Worm (Caenorhabditis elegans) whole organism, L1 larva: ENCODE results near the gene T10F2.2.

Experiments used
- C04F5.9 ChIP-seq: sonication (generic microtip); optimal IDR thresholded peaks from 2 replicates; lab custom pipeline; 2016; ENCODE audit warnings: missing genetic modification characterization, missing compliant biosample characterization
- C34B4.2 ChIP-seq: sonication (generic microtip); optimal IDR thresholded peaks from 2 replicates; lab custom pipeline; 2017; ENCODE audit warnings: mild to moderate bottlenecking, missing genetic modification characterization, missing compliant biosample characterization
- F16B12.6 ChIP-seq: fragments of 150-350 bp; optimal IDR thresholded peaks from 2 replicates; lab custom pipeline; 2014; ENCODE audit warnings: missing biosample characterization, missing genetic modification characterization
- Y116A8C.19 ChIP-seq: sonication (generic microtip); optimal IDR thresholded peaks from 2 replicates; lab custom pipeline; 2016; ENCODE audit warnings: missing compliant biosample characterization, missing genetic modification characterization, borderline replicate concordance
- aha-1 ChIP-seq: fragments of 150-350 bp; optimal IDR thresholded peaks from 2 replicates; lab custom pipeline; 2014; ENCODE audit warnings: missing biosample characterization, missing genetic modification characterization
- alr-1 ChIP-seq: fragments of 200-800 bp; sonication (Bioruptor generic); optimal IDR thresholded peaks from 2 replicates; lab custom pipeline; 2018; ENCODE audit warnings: borderline replicate concordance, mild to moderate bottlenecking, missing genetic modification characterization, missing compliant biosample characterization
- ama-1 ChIP-seq: fragments of 150-350 bp; optimal IDR thresholded peaks from 2 replicates; lab custom pipeline; 2014
- blmp-1 ChIP-seq: fragments of 150-350 bp; optimal IDR thresholded peaks from 2 replicates; lab custom pipeline; 2014; ENCODE audit warnings: missing biosample characterization, missing genetic modification characterization
- ceh-63 ChIP-seq: fragments of 200-800 bp; sonication (Bioruptor generic); optimal IDR thresholded peaks from 2 replicates; lab custom pipeline; 2018; ENCODE audit warnings: mild to moderate bottlenecking, missing genetic modification characterization, missing compliant biosample characterization
- ceh-82 ChIP-seq, 3 experiments: fragments of 150-350 bp in 1 of 3; sonication (generic microtip) in 2 of 3; optimal IDR thresholded peaks; 2 replicates each; lab custom pipeline; 2014 to 2017; ENCODE audit warnings: missing biosample characterization in 3 of 3, missing genetic modification characterization in 3 of 3
- ceh-88 ChIP-seq: fragments of 200-800 bp; sonication (Bioruptor generic); IDR thresholded peaks from 2 replicates; pipeline ENCODE4 v1.3.6; 2022; ENCODE audit warnings: missing genetic modification characterization, missing compliant biosample characterization
- ceh-90 ChIP-seq: sonication (generic microtip); optimal IDR thresholded peaks from 2 replicates; lab custom pipeline; 2016; ENCODE audit warnings: missing genetic modification characterization, missing compliant biosample characterization
- dsc-1 ChIP-seq: sonication (generic microtip); optimal IDR thresholded peaks from 2 replicates; lab custom pipeline; 2016; ENCODE audit warnings: mild to moderate bottlenecking, missing genetic modification characterization, missing compliant biosample characterization
- efl-3 ChIP-seq: fragments of 200-800 bp; sonication (Bioruptor generic); optimal IDR thresholded peaks from 2 replicates; lab custom pipeline; 2018; ENCODE audit warnings: mild to moderate bottlenecking, missing genetic modification characterization, missing compliant biosample characterization
- elt-2 ChIP-seq: sonication (generic microtip); optimal IDR thresholded peaks from 2 replicates; lab custom pipeline; 2016; ENCODE audit warnings: missing genetic modification characterization, mild to moderate bottlenecking, inconsistent platforms, missing compliant biosample characterization, missing genetic modification reagents
- ets-5 ChIP-seq: fragments of 200-800 bp; sonication (Bioruptor generic); IDR thresholded peaks from 2 replicates; pipeline ENCODE4 v1.3.6; 2022; ENCODE audit warnings: missing genetic modification characterization, missing compliant biosample characterization
- fkh-10 ChIP-seq: sonication (generic microtip); optimal IDR thresholded peaks from 2 replicates; lab custom pipeline; 2017; ENCODE audit warnings: missing biosample characterization, missing genetic modification reagents, missing genetic modification characterization
- fkh-4 ChIP-seq: sonication (generic microtip); optimal IDR thresholded peaks from 2 replicates; lab custom pipeline; 2016; ENCODE audit warnings: missing compliant biosample characterization, missing genetic modification characterization, borderline replicate concordance
- hlh-17 ChIP-seq: fragments of 200-800 bp; sonication (Bioruptor generic); optimal IDR thresholded peaks from 2 replicates; lab custom pipeline; 2018; ENCODE audit warnings: missing genetic modification characterization, mild to moderate bottlenecking, missing compliant biosample characterization, moderate library complexity, borderline replicate concordance
- hlh-4 ChIP-seq: sonication (generic microtip); optimal IDR thresholded peaks from 2 replicates; lab custom pipeline; 2016; ENCODE audit warnings: mild to moderate bottlenecking, missing genetic modification characterization, missing compliant biosample characterization
- irx-1 ChIP-seq: sonication (generic microtip); optimal IDR thresholded peaks from 2 replicates; lab custom pipeline; 2016; ENCODE audit warnings: missing genetic modification characterization, missing compliant biosample characterization
- jun-1 ChIP-seq: fragments of 150-350 bp; optimal IDR thresholded peaks from 2 replicates; lab custom pipeline; 2014; ENCODE audit warnings: missing biosample characterization, missing genetic modification reagents, missing genetic modification characterization
- lin-13 ChIP-seq: fragments of 150-350 bp; optimal IDR thresholded peaks from 2 replicates; lab custom pipeline; 2014; ENCODE audit warnings: missing biosample characterization, missing genetic modification reagents, missing genetic modification characterization
- lin-14 ChIP-seq: fragments of 200-800 bp; sonication (Bioruptor generic); optimal IDR thresholded peaks from 2 replicates; lab custom pipeline; 2018; ENCODE audit warnings: mild to moderate bottlenecking, missing genetic modification characterization, moderate library complexity, missing compliant biosample characterization
- lin-15B ChIP-seq: fragments of 150-350 bp; sonication (generic microtip); optimal IDR thresholded peaks from 3 replicates; lab custom pipeline; 2014; ENCODE audit warnings: missing biosample characterization, missing genetic modification characterization
- lir-3 ChIP-seq: sonication (generic microtip); optimal IDR thresholded peaks from 2 replicates; lab custom pipeline; 2016; ENCODE audit warnings: mild to moderate bottlenecking, missing genetic modification characterization, moderate library complexity, missing compliant biosample characterization; ENCODE audit not compliant: poor library complexity
- lsy-2 ChIP-seq, 2 experiments: fragments of 150-350 bp; optimal IDR thresholded peaks; 2 replicates each; lab custom pipeline; 2014; ENCODE audit warnings: missing biosample characterization in 2 of 2, missing genetic modification characterization in 2 of 2
- mab-9 ChIP-seq: fragments of 200-800 bp; sonication (Bioruptor generic); IDR thresholded peaks from 2 replicates; pipeline ENCODE4 v1.3.6; 2022; ENCODE audit warnings: missing genetic modification reagents, missing genetic modification characterization, missing compliant biosample characterization
- mdl-1 ChIP-seq, 2 experiments: fragments of 150-350 bp; optimal IDR thresholded peaks; 2 replicates each; lab custom pipeline; 2014 to 2017; ENCODE audit warnings: missing biosample characterization in 2 of 2, missing genetic modification characterization in 2 of 2, inconsistent platforms in 1 of 2
- mep-1 ChIP-seq: fragments of 150-350 bp; optimal IDR thresholded peaks from 2 replicates; lab custom pipeline; 2014; ENCODE audit warnings: missing biosample characterization, missing genetic modification characterization
- nhr-11 ChIP-seq: fragments of 150-350 bp; optimal IDR thresholded peaks from 2 replicates; lab custom pipeline; 2014; ENCODE audit warnings: missing biosample characterization, missing genetic modification characterization
- nhr-19 ChIP-seq: fragments of 200-800 bp; sonication (Bioruptor generic); conservative IDR thresholded peaks from 2 replicates; pipeline ENCODE4 v1.3.6; 2022; ENCODE audit warnings: missing genetic modification characterization, missing compliant biosample characterization
- nhr-20 ChIP-seq: sonication (generic microtip); optimal IDR thresholded peaks from 2 replicates; lab custom pipeline; 2016; ENCODE audit warnings: mild to moderate bottlenecking, missing genetic modification characterization, missing compliant biosample characterization
- nhr-28 ChIP-seq: fragments of 150-350 bp; optimal IDR thresholded peaks from 2 replicates; lab custom pipeline; 2014; ENCODE audit warnings: missing biosample characterization, missing genetic modification characterization
- nhr-47 ChIP-seq: sonication (generic microtip); optimal IDR thresholded peaks from 2 replicates; lab custom pipeline; 2016; ENCODE audit warnings: mild to moderate bottlenecking, missing genetic modification characterization, moderate library complexity, missing compliant biosample characterization
- nhr-71 ChIP-seq: sonication (generic microtip); optimal IDR thresholded peaks from 2 replicates; lab custom pipeline; 2016; ENCODE audit warnings: mild to moderate bottlenecking, missing genetic modification characterization, moderate library complexity, missing compliant biosample characterization
- nhr-76 ChIP-seq: sonication (generic microtip); optimal IDR thresholded peaks from 2 replicates; lab custom pipeline; 2017; ENCODE audit warnings: missing biosample characterization, missing genetic modification characterization
- nhr-77 ChIP-seq: fragments of 150-350 bp; optimal IDR thresholded peaks from 2 replicates; lab custom pipeline; 2014; ENCODE audit warnings: missing biosample characterization, missing genetic modification characterization
- pax-3 ChIP-seq: fragments of 200-800 bp; sonication (Bioruptor generic); optimal IDR thresholded peaks from 2 replicates; lab custom pipeline; 2018; ENCODE audit warnings: mild to moderate bottlenecking, missing genetic modification characterization, moderate library complexity, missing compliant biosample characterization
- pqm-1 ChIP-seq: sonication (generic microtip); optimal IDR thresholded peaks from 3 replicates; lab custom pipeline; 2017; ENCODE audit warnings: missing biosample characterization, missing genetic modification characterization
- rnt-1 ChIP-seq: sonication (generic microtip); optimal IDR thresholded peaks from 2 replicates; lab custom pipeline; 2016; ENCODE audit warnings: mild to moderate bottlenecking, missing genetic modification characterization, moderate library complexity, missing compliant biosample characterization
- skn-1 ChIP-seq: fragments of 150-350 bp; optimal IDR thresholded peaks from 2 replicates; lab custom pipeline; 2014; ENCODE audit warnings: missing biosample characterization, missing genetic modification characterization
- snu-23 ChIP-seq: sonication (generic microtip); optimal IDR thresholded peaks from 2 replicates; lab custom pipeline; 2016; ENCODE audit warnings: missing genetic modification characterization, missing compliant biosample characterization
- sup-37 ChIP-seq: fragments of 200-800 bp; sonication (Bioruptor generic); optimal IDR thresholded peaks from 2 replicates; lab custom pipeline; 2018; ENCODE audit warnings: mild to moderate bottlenecking, missing genetic modification characterization, missing compliant biosample characterization
- swsn-7 ChIP-seq: sonication (generic microtip); optimal IDR thresholded peaks from 2 replicates; lab custom pipeline; 2016; ENCODE audit warnings: missing genetic modification characterization, missing compliant biosample characterization
- tbx-2 ChIP-seq: sonication (generic microtip); optimal IDR thresholded peaks from 2 replicates; lab custom pipeline; 2016; ENCODE audit warnings: missing genetic modification characterization, missing compliant biosample characterization
- tlp-1 ChIP-seq: fragments of 150-350 bp; optimal IDR thresholded peaks from 2 replicates; lab custom pipeline; 2014; ENCODE audit warnings: missing biosample characterization, missing genetic modification characterization
- unc-130 ChIP-seq: fragments of 150-350 bp; optimal IDR thresholded peaks from 2 replicates; lab custom pipeline; 2017; ENCODE audit warnings: missing biosample characterization, missing genetic modification characterization, inconsistent platforms
- vab-15 ChIP-seq: sonication (generic microtip); optimal IDR thresholded peaks from 2 replicates; lab custom pipeline; 2017; ENCODE audit warnings: missing genotype, mild to moderate bottlenecking, missing genetic modification characterization, missing compliant biosample characterization
- xbp-1 ChIP-seq: sonication (generic microtip); optimal IDR thresholded peaks from 2 replicates; lab custom pipeline; 2016; ENCODE audit warnings: missing genetic modification characterization, missing compliant biosample characterization
- zag-1 ChIP-seq: fragments of 150-350 bp; optimal IDR thresholded peaks from 2 replicates; lab custom pipeline; 2014; ENCODE audit warnings: missing biosample characterization, missing genetic modification characterization
- zip-4 ChIP-seq: fragments of 200-800 bp; sonication (Bioruptor generic); optimal IDR thresholded peaks from 2 replicates; lab custom pipeline; 2018; ENCODE audit warnings: mild to moderate bottlenecking, missing genetic modification characterization, moderate library complexity, missing compliant biosample characterization
- ztf-11 ChIP-seq, 2 experiments: sonication (generic microtip); optimal IDR thresholded peaks; 2 replicates each; lab custom pipeline; 2016 to 2017; ENCODE audit warnings: missing genetic modification characterization in 2 of 2, missing biosample characterization in 1 of 2, missing compliant biosample characterization in 1 of 2

T10F2.2 gene

DNA sequence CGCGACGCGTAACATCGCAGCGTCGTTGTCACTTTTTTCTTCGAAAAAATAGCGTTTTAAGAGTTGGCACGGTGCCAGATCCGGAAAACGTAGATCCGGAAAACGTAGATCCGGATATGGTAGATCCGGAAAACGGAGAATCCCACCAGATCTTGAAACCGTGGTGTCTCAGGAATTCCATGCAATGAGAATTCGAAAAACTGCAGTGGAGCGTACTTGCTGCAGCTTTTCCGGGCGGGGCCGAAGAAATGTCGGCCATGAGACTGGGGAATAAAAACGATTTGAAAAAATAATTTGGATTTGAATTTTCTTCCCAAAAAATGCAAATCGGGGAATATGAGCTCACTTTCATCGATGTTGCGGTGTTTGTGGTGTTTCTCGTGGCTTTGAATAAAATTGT is 7.4 kb upstream of the T10F2.2 start, which contains the start of gene K10D2.5:
Gene K10D2.5, plus strand, starts transcription at position 251 of the 400 bp plus-strand sequence.
- peak; percentile 90 for TF ChIP-seq unc-130
- peak; percentile 98 for TF ChIP-seq lin-15B (tag; lab: Kevin White, UChicago)
- TF ChIP-seq nhr-71 = peak; percentile 97
- TF ChIP-seq ceh-90 (tag; lab: Kevin White, UChicago) = peak; percentile 94
- peak; percentile 93 for TF ChIP-seq irx-1 (tag; lab: Kevin White, UChicago)
- peak; percentile 96 for TF ChIP-seq snu-23
- TF ChIP-seq nhr-11 (tag; lab: Kevin White, UChicago) = peak; percentile 73
- TF ChIP-seq mdl-1 (tag; optimal IDR thresholded peaks at IDR 0.05; lab: Kevin White, UChicago) = peak in 1 of 2 experiments; percentile 78
- peak; percentile 50 for TF ChIP-seq zip-4 (GFP tag; lab: Kevin White, UChicago)
- TF ChIP-seq nhr-77 (tag; lab: Kevin White, UChicago) = peak; percentile 89
- TF ChIP-seq mab-9 = peak; percentile 94
- peak; percentile 100 for TF ChIP-seq rnt-1 (tag; lab: Kevin White, UChicago)
- peak; percentile 94 for TF ChIP-seq mep-1
- peak; percentile 51 for TF ChIP-seq elt-2
- TF ChIP-seq pax-3 (tag; lab: Kevin White, UChicago) = peak; percentile 96
- TF ChIP-seq lir-3 (tag; lab: Kevin White, UChicago) = peak; percentile 98
- peak in 1 of 2 experiments; percentile 99 for TF ChIP-seq ztf-11 (tag; optimal IDR thresholded peaks at IDR 0.05; lab: Kevin White, UChicago)
- peak; percentile 96 for TF ChIP-seq tbx-2 (tag; lab: Kevin White, UChicago)
- TF ChIP-seq C34B4.2 (tag; lab: Kevin White, UChicago) = no peak
- TF ChIP-seq pqm-1 (tag; lab: Kevin White, UChicago) = no peak
- peak; percentile 65 for TF ChIP-seq fkh-10 (GFP tag; lab: Kevin White, UChicago)
- peak; percentile 94 for TF ChIP-seq C04F5.9 (tag; lab: Kevin White, UChicago)
- peak; percentile 94 for TF ChIP-seq lin-14
- peak; percentile 95 for TF ChIP-seq lin-13 (GFP tag; lab: Kevin White, UChicago)
- TF ChIP-seq nhr-76 (tag; lab: Kevin White, UChicago) = no peak
- peak; percentile 97 for TF ChIP-seq vab-15 (tag; lab: Kevin White, UChicago)
- TF ChIP-seq fkh-4 (tag; lab: Kevin White, UChicago) = peak; percentile 92
- TF ChIP-seq alr-1 (tag; lab: Kevin White, UChicago) = no peak
- peak; percentile 57 for TF ChIP-seq aha-1
- peak; percentile 14 for TF ChIP-seq zag-1 (tag; lab: Kevin White, UChicago)
- peak; percentile 95 for TF ChIP-seq nhr-19 (GFP tag; lab: Robert Waterston, UW)
- TF ChIP-seq skn-1 = peak; percentile 84
- TF ChIP-seq dsc-1 (tag; lab: Kevin White, UChicago) = peak; percentile 94
- TF ChIP-seq xbp-1 (tag; lab: Kevin White, UChicago) = peak; percentile 95
- TF ChIP-seq ceh-82 (tag; optimal IDR thresholded peaks at IDR 0.05; lab: Kevin White, UChicago) = peak; percentile 91 to 97 (median 95)
- TF ChIP-seq lsy-2 (tag; optimal IDR thresholded peaks at IDR 0.05; lab: Kevin White, UChicago) = peak; percentile 91 to 93
- TF ChIP-seq sup-37 (GFP tag; lab: Kevin White, UChicago) = peak; percentile 72
- TF ChIP-seq blmp-1 (tag; lab: Kevin White, UChicago) = peak; percentile 77
- no peak for TF ChIP-seq efl-3 (GFP tag; lab: Kevin White, UChicago)
- TF ChIP-seq ceh-63 (GFP tag; lab: Kevin White, UChicago) = peak; percentile 95
- TF ChIP-seq nhr-47 (tag; lab: Kevin White, UChicago) = peak; percentile 96
- peak; percentile 92 for TF ChIP-seq swsn-7 (tag; lab: Kevin White, UChicago)
- TF ChIP-seq hlh-4 (tag; lab: Kevin White, UChicago) = no peak
- TF ChIP-seq Y116A8C.19 (tag; lab: Kevin White, UChicago) = peak; percentile 84
- no peak for TF ChIP-seq nhr-28 (tag; lab: Kevin White, UChicago)
- TF ChIP-seq jun-1 = peak; percentile 79
- TF ChIP-seq tlp-1 (tag; lab: Kevin White, UChicago) = no peak
- TF ChIP-seq ama-1 (lab: Kevin White, UChicago) = no peak
- peak; percentile 73 for TF ChIP-seq F16B12.6 (tag; lab: Kevin White, UChicago)
- TF ChIP-seq hlh-17 (GFP tag; lab: Kevin White, UChicago) = peak; percentile 56
- TF ChIP-seq ceh-88 (GFP tag; lab: Robert Waterston, UW) = peak; percentile 81
- TF ChIP-seq ets-5 = no peak
- TF ChIP-seq nhr-20 (tag; lab: Kevin White, UChicago) = peak; percentile 94
